Worm (Caenorhabditis elegans) whole organism, L4/young adult: ENCODE data around the gene clec-256.
"Not testable (repeated sequence)": the region's sequence is repeated elsewhere in the genome, so short reads cannot be mapped to it uniquely, and the experiment has no call there.

Source experiments
- W03F9.2 ChIP-seq: fragments of 150-350 bp; optimal IDR thresholded peaks from 2 replicates; lab custom pipeline; 2014; ENCODE audit warnings: missing biosample characterization, missing genetic modification characterization
- dao-5 ChIP-seq: sonication (generic microtip); optimal IDR thresholded peaks from 2 replicates; lab custom pipeline; 2016; ENCODE audit warnings: missing genotype, missing genetic modification characterization, moderate library complexity, missing compliant biosample characterization
- him-1 ChIP-seq: sonication (generic microtip); optimal IDR thresholded peaks from 2 replicates; lab custom pipeline; 2016; ENCODE audit warnings: missing genotype, missing genetic modification reagents, missing genetic modification characterization, missing compliant biosample characterization

- not testable (repeated sequence) for TF ChIP-seq dao-5, him-1, W03F9.2 (tag; lab: Kevin White, UChicago)
These were observed 9.4 kb upstream of the clec-256 start, which contains the start of gene F11D11.22 for ce11 chrV:18762044-18762443.
